Fruit fly (Drosophila melanogaster) whole organism, prepupa: ENCODE measurements around the gene Acsx1R.

Experiments
- CG6163 ChIP-seq: fragments of 200-800 bp; sonication (Bioruptor generic); IDR thresholded peaks from 3 replicates; pipeline ENCODE4 v1.3.6; 2022; ENCODE audit warnings: missing biosample characterization, missing genetic modification characterization
- Hr38 ChIP-seq: sonication (Bioruptor generic); optimal IDR thresholded peaks from 2 replicates; lab custom pipeline; 2016; ENCODE audit warnings: missing biosample characterization, missing genetic modification characterization
- Hr39 ChIP-seq: fragments of 200-800 bp; sonication (Bioruptor generic); optimal IDR thresholded peaks from 2 replicates; lab custom pipeline; 2016; ENCODE audit warnings: missing biosample characterization, missing genetic modification characterization
- Hr4 ChIP-seq: fragments of 200-800 bp; sonication (Bioruptor generic); optimal IDR thresholded peaks from 3 replicates; lab custom pipeline; 2016; ENCODE audit warnings: missing biosample characterization, missing genetic modification characterization
- Met ChIP-seq: fragments of 200-800 bp; sonication (Bioruptor generic); optimal IDR thresholded peaks from 3 replicates; lab custom pipeline; 2016; ENCODE audit warnings: missing biosample characterization, missing genetic modification characterization
- Sox14 ChIP-seq: fragments of 200-800 bp; sonication (Bioruptor generic); optimal IDR thresholded peaks from 3 replicates; lab custom pipeline; 2016; ENCODE audit warnings: missing biosample characterization, missing genetic modification characterization
- vri ChIP-seq: fragments of 200-800 bp; sonication (Bioruptor generic); optimal IDR thresholded peaks from 3 replicates; lab custom pipeline; 2016; ENCODE audit warnings: missing biosample characterization, mild to moderate bottlenecking, missing genetic modification characterization

- no peak for TF ChIP-seq Met
- no peak for TF ChIP-seq Hr39 (GFP tag; lab: Kevin White, UChicago)
- TF ChIP-seq vri (GFP tag; lab: Kevin White, UChicago): no peak
- no peak for TF ChIP-seq CG6163 (GFP tag; lab: Robert Waterston, UW)
- no peak for TF ChIP-seq Sox14 (GFP tag; lab: Kevin White, UChicago)
- TF ChIP-seq Hr38 (GFP tag; lab: Kevin White, UChicago): no peak
- no peak for TF ChIP-seq Hr4 (GFP tag; lab: Kevin White, UChicago)
Measured at dm6 chr3R:19803539-19803938, 26.5 kb upstream of the Acsx1R start.
